Worm (Caenorhabditis elegans) whole organism, L1 larva: ENCODE measurements around the gene F08H9.4.

Source experiments
- C04F5.9 ChIP-seq: sonication (generic microtip); optimal IDR thresholded peaks from 2 replicates; lab custom pipeline; 2016; ENCODE audit warnings: missing genetic modification characterization, missing compliant biosample characterization
- C16A3.4 ChIP-seq: fragments of 150-350 bp; optimal IDR thresholded peaks from 2 replicates; lab custom pipeline; 2014; ENCODE audit warnings: missing biosample characterization, missing genetic modification characterization
- C34B4.2 ChIP-seq: sonication (generic microtip); optimal IDR thresholded peaks from 2 replicates; lab custom pipeline; 2017; ENCODE audit warnings: mild to moderate bottlenecking, missing genetic modification characterization, missing compliant biosample characterization
- F16B12.6 ChIP-seq: fragments of 150-350 bp; optimal IDR thresholded peaks from 2 replicates; lab custom pipeline; 2014; ENCODE audit warnings: missing biosample characterization, missing genetic modification characterization
- aha-1 ChIP-seq: fragments of 150-350 bp; optimal IDR thresholded peaks from 2 replicates; lab custom pipeline; 2014; ENCODE audit warnings: missing biosample characterization, missing genetic modification characterization
- blmp-1 ChIP-seq: fragments of 150-350 bp; optimal IDR thresholded peaks from 2 replicates; lab custom pipeline; 2014; ENCODE audit warnings: missing biosample characterization, missing genetic modification characterization
- ceh-63 ChIP-seq: fragments of 200-800 bp; sonication (Bioruptor generic); optimal IDR thresholded peaks from 2 replicates; lab custom pipeline; 2018; ENCODE audit warnings: mild to moderate bottlenecking, missing genetic modification characterization, missing compliant biosample characterization
- ceh-8 ChIP-seq: fragments of 200-800 bp; sonication (Bioruptor generic); optimal IDR thresholded peaks from 2 replicates; lab custom pipeline; 2018; ENCODE audit warnings: mild to moderate bottlenecking, missing genetic modification characterization, moderate library complexity, missing compliant biosample characterization
- ceh-88 ChIP-seq: fragments of 200-800 bp; sonication (Bioruptor generic); IDR thresholded peaks from 2 replicates; pipeline ENCODE4 v1.3.6; 2022; ENCODE audit warnings: missing genetic modification characterization, missing compliant biosample characterization
- dpl-1 ChIP-seq, 3 experiments: fragments of 150-350 bp in 2 of 3; sonication (generic microtip) in 1 of 3; optimal IDR thresholded peaks; 2 replicates each; lab custom pipeline; 2014 to 2017; ENCODE audit warnings: missing biosample characterization in 3 of 3, missing genetic modification characterization in 3 of 3, missing genetic modification reagents in 3 of 3
- efl-1 ChIP-seq, 4 experiments: fragments of 150-350 bp; optimal IDR thresholded peaks in 3 of 4; peaks in 1 of 4; 1 replicate in 1 of 4; 2 replicates in 3 of 4; lab custom pipeline; 2014; ENCODE audit warnings: missing biosample characterization in 2 of 4, missing genetic modification characterization in 2 of 4, missing genetic modification reagents in 2 of 4
- efl-3 ChIP-seq: fragments of 200-800 bp; sonication (Bioruptor generic); optimal IDR thresholded peaks from 2 replicates; lab custom pipeline; 2018; ENCODE audit warnings: mild to moderate bottlenecking, missing genetic modification characterization, missing compliant biosample characterization
- egl-13 ChIP-seq: sonication (generic microtip); optimal IDR thresholded peaks from 2 replicates; lab custom pipeline; 2016; ENCODE audit warnings: missing genotype, missing genetic modification reagents, missing genetic modification characterization, missing compliant biosample characterization
- egl-27 ChIP-seq, 2 experiments: fragments of 150-350 bp in 1 of 2; sonication (generic microtip); optimal IDR thresholded peaks; 3 replicates each; lab custom pipeline; 2017 to 2018; ENCODE audit warnings: missing biosample characterization in 2 of 2, missing genetic modification characterization in 2 of 2, missing genetic modification reagents in 2 of 2
- fkh-10 ChIP-seq: sonication (generic microtip); optimal IDR thresholded peaks from 2 replicates; lab custom pipeline; 2017; ENCODE audit warnings: missing biosample characterization, missing genetic modification reagents, missing genetic modification characterization
- fkh-4 ChIP-seq: sonication (generic microtip); optimal IDR thresholded peaks from 2 replicates; lab custom pipeline; 2016; ENCODE audit warnings: missing compliant biosample characterization, missing genetic modification characterization, borderline replicate concordance
- fkh-8 ChIP-seq: sonication (generic microtip); optimal IDR thresholded peaks from 2 replicates; lab custom pipeline; 2016; ENCODE audit warnings: mild to moderate bottlenecking, missing genetic modification characterization, missing compliant biosample characterization
- fos-1 ChIP-seq: fragments of 150-350 bp; optimal IDR thresholded peaks from 2 replicates; lab custom pipeline; 2014; ENCODE audit warnings: missing biosample characterization, missing genetic modification characterization
- irx-1 ChIP-seq: sonication (generic microtip); optimal IDR thresholded peaks from 2 replicates; lab custom pipeline; 2016; ENCODE audit warnings: missing genetic modification characterization, missing compliant biosample characterization
- jun-1 ChIP-seq: fragments of 150-350 bp; optimal IDR thresholded peaks from 2 replicates; lab custom pipeline; 2014; ENCODE audit warnings: missing biosample characterization, missing genetic modification reagents, missing genetic modification characterization
- lin-13 ChIP-seq: fragments of 150-350 bp; optimal IDR thresholded peaks from 2 replicates; lab custom pipeline; 2014; ENCODE audit warnings: missing biosample characterization, missing genetic modification reagents, missing genetic modification characterization
- lin-14 ChIP-seq: fragments of 200-800 bp; sonication (Bioruptor generic); optimal IDR thresholded peaks from 2 replicates; lab custom pipeline; 2018; ENCODE audit warnings: mild to moderate bottlenecking, missing genetic modification characterization, moderate library complexity, missing compliant biosample characterization
- lin-35 ChIP-seq, 2 experiments: fragments of 150-350 bp; optimal IDR thresholded peaks; 2 replicates each; lab custom pipeline; 2014; ENCODE audit warnings: missing biosample characterization in 2 of 2, missing genetic modification characterization in 2 of 2, missing genetic modification reagents in 2 of 2
- lir-3 ChIP-seq: sonication (generic microtip); optimal IDR thresholded peaks from 2 replicates; lab custom pipeline; 2016; ENCODE audit warnings: mild to moderate bottlenecking, missing genetic modification characterization, moderate library complexity, missing compliant biosample characterization; ENCODE audit not compliant: poor library complexity
- lsy-2 ChIP-seq, 2 experiments: fragments of 150-350 bp; optimal IDR thresholded peaks; 2 replicates each; lab custom pipeline; 2014; ENCODE audit warnings: missing biosample characterization in 2 of 2, missing genetic modification characterization in 2 of 2
- mef-2 ChIP-seq: fragments of 150-350 bp; optimal IDR thresholded peaks from 2 replicates; lab custom pipeline; 2014; ENCODE audit warnings: missing biosample characterization, missing genetic modification characterization
- mep-1 ChIP-seq: fragments of 150-350 bp; optimal IDR thresholded peaks from 2 replicates; lab custom pipeline; 2014; ENCODE audit warnings: missing biosample characterization, missing genetic modification characterization
- nhr-11 ChIP-seq: fragments of 150-350 bp; optimal IDR thresholded peaks from 2 replicates; lab custom pipeline; 2014; ENCODE audit warnings: missing biosample characterization, missing genetic modification characterization
- nhr-20 ChIP-seq: sonication (generic microtip); optimal IDR thresholded peaks from 2 replicates; lab custom pipeline; 2016; ENCODE audit warnings: mild to moderate bottlenecking, missing genetic modification characterization, missing compliant biosample characterization
- nhr-237 ChIP-seq: fragments of 150-350 bp; optimal IDR thresholded peaks from 2 replicates; lab custom pipeline; 2014; ENCODE audit warnings: missing biosample characterization, missing genetic modification characterization
- nhr-28 ChIP-seq: fragments of 150-350 bp; optimal IDR thresholded peaks from 2 replicates; lab custom pipeline; 2014; ENCODE audit warnings: missing biosample characterization, missing genetic modification characterization
- nhr-47 ChIP-seq: sonication (generic microtip); optimal IDR thresholded peaks from 2 replicates; lab custom pipeline; 2016; ENCODE audit warnings: mild to moderate bottlenecking, missing genetic modification characterization, moderate library complexity, missing compliant biosample characterization
- nhr-71 ChIP-seq: sonication (generic microtip); optimal IDR thresholded peaks from 2 replicates; lab custom pipeline; 2016; ENCODE audit warnings: mild to moderate bottlenecking, missing genetic modification characterization, moderate library complexity, missing compliant biosample characterization
- nhr-85 ChIP-seq: sonication (generic microtip); peaks from one replicate; lab custom pipeline; 2016; ENCODE audit warnings: missing genetic modification characterization, inconsistent platforms, missing compliant biosample characterization
- pag-3 ChIP-seq: sonication (generic microtip); optimal IDR thresholded peaks from 2 replicates; lab custom pipeline; 2017; ENCODE audit warnings: missing genetic modification characterization, mild to moderate bottlenecking, missing compliant biosample characterization, antibody characterized with exemption, borderline replicate concordance; ENCODE audit not compliant: insufficient read depth
- pax-3 ChIP-seq: fragments of 200-800 bp; sonication (Bioruptor generic); optimal IDR thresholded peaks from 2 replicates; lab custom pipeline; 2018; ENCODE audit warnings: mild to moderate bottlenecking, missing genetic modification characterization, moderate library complexity, missing compliant biosample characterization
- snu-23 ChIP-seq: sonication (generic microtip); optimal IDR thresholded peaks from 2 replicates; lab custom pipeline; 2016; ENCODE audit warnings: missing genetic modification characterization, missing compliant biosample characterization
- sptf-1 ChIP-seq: fragments of 150-350 bp; optimal IDR thresholded peaks from 2 replicates; lab custom pipeline; 2014; ENCODE audit warnings: missing biosample characterization, missing genetic modification characterization
- sup-37 ChIP-seq: fragments of 200-800 bp; sonication (Bioruptor generic); optimal IDR thresholded peaks from 2 replicates; lab custom pipeline; 2018; ENCODE audit warnings: mild to moderate bottlenecking, missing genetic modification characterization, missing compliant biosample characterization
- swsn-7 ChIP-seq: sonication (generic microtip); optimal IDR thresholded peaks from 2 replicates; lab custom pipeline; 2016; ENCODE audit warnings: missing genetic modification characterization, missing compliant biosample characterization
- unc-130 ChIP-seq: fragments of 150-350 bp; optimal IDR thresholded peaks from 2 replicates; lab custom pipeline; 2017; ENCODE audit warnings: missing biosample characterization, missing genetic modification characterization, inconsistent platforms
- unc-30 ChIP-seq: sonication (generic microtip); optimal IDR thresholded peaks from 2 replicates; lab custom pipeline; 2017; ENCODE audit warnings: missing biosample characterization, missing genetic modification characterization
- unc-98 ChIP-seq: fragments of 200-800 bp; sonication (Bioruptor generic); IDR thresholded peaks from 2 replicates; pipeline ENCODE4 v1.3.6; 2022; ENCODE audit warnings: missing genetic modification characterization, missing compliant biosample characterization
- ztf-11 ChIP-seq, 2 experiments: sonication (generic microtip); optimal IDR thresholded peaks; 2 replicates each; lab custom pipeline; 2016 to 2017; ENCODE audit warnings: missing genetic modification characterization in 2 of 2, missing biosample characterization in 1 of 2, missing compliant biosample characterization in 1 of 2

F08H9.4 gene

ce11 chrV:14460615-14461102 lies 3.6 kb downstream of the F08H9.4 start, which contains the start of gene F08H9.2:
TSS of gene F08H9.2 (plus strand) at chrV:14460665.
- TF ChIP-seq nhr-237: no peak
- TF ChIP-seq nhr-85 (tag; lab: Kevin White, UChicago): no peak
- no peak for TF ChIP-seq sup-37
- no peak for TF ChIP-seq unc-98 (GFP tag; lab: Robert Waterston, UW)
- no peak for TF ChIP-seq mep-1 (tag; lab: Kevin White, UChicago)
- no peak for TF ChIP-seq blmp-1 (tag; lab: Kevin White, UChicago)
- no peak for TF ChIP-seq lir-3 (tag; lab: Kevin White, UChicago)
- TF ChIP-seq nhr-11 (tag; lab: Kevin White, UChicago): no peak
- no peak for TF ChIP-seq ceh-8 (GFP tag; lab: Kevin White, UChicago)
- no peak for TF ChIP-seq nhr-71 (tag; lab: Kevin White, UChicago)
- no peak for TF ChIP-seq ztf-11 (tag; optimal IDR thresholded peaks at IDR 0.05; lab: Kevin White, UChicago)
- TF ChIP-seq fkh-4: no peak
- no peak for TF ChIP-seq egl-27 (tag; optimal IDR thresholded peaks at IDR 0.05; lab: Kevin White, UChicago)
- no peak for TF ChIP-seq egl-13 (tag; lab: Kevin White, UChicago)
- no peak for TF ChIP-seq ceh-63 (GFP tag; lab: Kevin White, UChicago)
- no peak for TF ChIP-seq F16B12.6

- TF ChIP-seq dpl-1 (GFP tag; optimal IDR thresholded peaks at IDR 0.05; lab: Kevin White, UChicago) (peak in 1 of 3 experiments; percentile 7), efl-1 (optimal IDR thresholded peaks at IDR 0.05; lab: Kevin White, UChicago) (peak in 1 of 2 experiments; percentile 6), efl-1 (GFP tag; optimal IDR thresholded peaks at IDR 0.05 in 1 of 2; lab: Kevin White, UChicago) (peak; percentile 15 to 86), lir-3 (tag; lab: Kevin White, UChicago) (no peak)
Measured at ce11 chrV:14460122-14460521, 4.1 kb downstream of the F08H9.4 start.

ce11 chrV:14457070-14457469 lies 7.2 kb downstream of the F08H9.4 start, which contains the start of gene coh-3:
TSS of gene coh-3 (plus strand) at chrV:14457422.
- TF ChIP-seq mef-2 (tag; lab: Kevin White, UChicago) (no peak), pax-3 (no peak), lir-3 (tag; lab: Kevin White, UChicago) (no peak), irx-1 (tag; lab: Kevin White, UChicago) (no peak), jun-1 (tag; lab: Kevin White, UChicago) (no peak), fkh-8 (tag; lab: Kevin White, UChicago) (no peak), fos-1 (tag; lab: Kevin White, UChicago) (no peak), ceh-88 (GFP tag; lab: Robert Waterston, UW) (no peak), nhr-20 (no peak), C34B4.2 (tag; lab: Kevin White, UChicago) (no peak), pag-3 (tag; lab: Kevin White, UChicago) (no peak), unc-98 (GFP tag; lab: Robert Waterston, UW) (no peak), sptf-1 (tag; lab: Kevin White, UChicago) (no peak), egl-13 (tag; lab: Kevin White, UChicago) (no peak)

ce11 chrV:14456626-14457025 lies 7.6 kb downstream of the F08H9.4 start, which contains the start of gene bmk-1:
TSS of gene bmk-1 (minus strand) at chrV:14456984.
- peak; percentile 16 for TF ChIP-seq unc-130 (tag; lab: Kevin White, UChicago)
- TF ChIP-seq lin-14 (GFP tag; lab: Kevin White, UChicago): no peak
- TF ChIP-seq snu-23 (GFP tag; lab: Kevin White, UChicago): peak; percentile 4
- no peak for TF ChIP-seq unc-30 (tag; lab: Kevin White, UChicago)
- TF ChIP-seq nhr-20: peak; percentile 13
- peak in 1 of 2 experiments; percentile 49 for TF ChIP-seq lsy-2 (tag; optimal IDR thresholded peaks at IDR 0.05; lab: Kevin White, UChicago)
- TF ChIP-seq lin-35 (GFP tag; optimal IDR thresholded peaks at IDR 0.05; lab: Kevin White, UChicago): peak; percentile 71 to 92
- TF ChIP-seq lin-13: no peak
- TF ChIP-seq fkh-10: no peak
- no peak for TF ChIP-seq irx-1 (tag; lab: Kevin White, UChicago)
- no peak for TF ChIP-seq nhr-28 (tag; lab: Kevin White, UChicago)
- peak; percentile 23 for TF ChIP-seq C16A3.4 (tag; lab: Kevin White, UChicago)
- TF ChIP-seq efl-1 (optimal IDR thresholded peaks at IDR 0.05; lab: Kevin White, UChicago): peak; percentile 82 to 94
- peak; percentile 84 to 99 for TF ChIP-seq efl-1 (GFP tag; optimal IDR thresholded peaks at IDR 0.05 in 1 of 2; lab: Kevin White, UChicago)
- no peak for TF ChIP-seq efl-3
- TF ChIP-seq dpl-1 (GFP tag; optimal IDR thresholded peaks at IDR 0.05; lab: Kevin White, UChicago): peak; percentile 75 to 87 (median 82)
- no peak for TF ChIP-seq C04F5.9 (tag; lab: Kevin White, UChicago)
- no peak for TF ChIP-seq fos-1 (tag; lab: Kevin White, UChicago)
- no peak for TF ChIP-seq nhr-47 (tag; lab: Kevin White, UChicago)
- no peak for TF ChIP-seq swsn-7 (tag; lab: Kevin White, UChicago)
- no peak for TF ChIP-seq aha-1 (tag; lab: Kevin White, UChicago)
- no peak for TF ChIP-seq sptf-1 (tag; lab: Kevin White, UChicago)
